Fruit fly (Drosophila melanogaster) whole organism, embryonic: ENCODE results near the gene CG17010.

Experiments
- Antp ChIP-seq: fragments of 200-800 bp; sonication (Bioruptor generic); optimal IDR thresholded peaks from 3 replicates; lab custom pipeline; 2016; ENCODE audit warnings: missing biosample characterization, missing genetic modification characterization
- CG34422 ChIP-seq: fragments of 200-800 bp; sonication (Bioruptor generic); IDR thresholded peaks from 3 replicates; pipeline ENCODE4 v1.3.6; 2022; ENCODE audit warnings: missing biosample characterization, missing genetic modification characterization
- CG6689 ChIP-seq: fragments of 200-800 bp; sonication (Bioruptor generic); IDR thresholded peaks from 2 replicates; pipeline ENCODE4 v1.3.6; 2022; ENCODE audit warnings: missing biosample characterization, missing genetic modification characterization
- CG7963 ChIP-seq: fragments of 200-800 bp; sonication (Bioruptor generic); IDR thresholded peaks from 3 replicates; pipeline ENCODE4 v1.3.6; 2022; ENCODE audit warnings: missing biosample characterization, missing genetic modification characterization; ENCODE audit not compliant: partially characterized antibody
- Dad ChIP-seq: fragments of 200-800 bp; sonication (Bioruptor generic); optimal IDR thresholded peaks from 3 replicates; lab custom pipeline; 2016; ENCODE audit warnings: missing biosample characterization, missing genetic modification characterization
- maf-S ChIP-seq: fragments of 200-800 bp; sonication (Bioruptor generic); optimal IDR thresholded peaks from 2 replicates; lab custom pipeline; 2016; ENCODE audit warnings: missing biosample characterization, missing genetic modification characterization

- TF ChIP-seq CG6689 (GFP tag; lab: Robert Waterston, UW) (no peak), CG34422 (GFP tag; lab: Robert Waterston, UW) (no peak), Antp (no peak), maf-S (GFP tag; lab: Kevin White, UChicago) (no peak), Dad (GFP tag; lab: Kevin White, UChicago) (no peak), CG7963 (GFP tag; lab: Robert Waterston, UW) (no peak)
Measured at dm6 chr2L:12392406-12392805, 36.2 kb downstream of the CG17010 start.
